Worm (Caenorhabditis elegans): Measurements from ENCODE around the gene F40G9.19.

Gene F40G9.19

ce11 chrIII:131627-132026 is 42.0 kb upstream of the F40G9.19 start:
- TF ChIP-seq nfya-1 (tag; optimal IDR thresholded peaks at IDR 0.05) = peak; percentile 34
- no peak for TF ChIP-seq sdc-2 (tag; optimal IDR thresholded peaks at IDR 0.05)
- TF ChIP-seq gmeb-2 (tag; optimal IDR thresholded peaks at IDR 0.05) = no peak
- TF ChIP-seq odd-2 (tag; optimal IDR thresholded peaks at IDR 0.05) = no peak
- TF ChIP-seq lin-11 (tag; optimal IDR thresholded peaks at IDR 0.05) = no peak
- peak; percentile 41 for TF ChIP-seq ceh-31 (tag; optimal IDR thresholded peaks at IDR 0.05)
- TF ChIP-seq ceh-2 (tag; optimal IDR thresholded peaks at IDR 0.05) = no peak
- no peak for TF ChIP-seq pqm-1 (tag; optimal IDR thresholded peaks at IDR 0.05)
- no peak for TF ChIP-seq hlh-6 (tag; optimal IDR thresholded peaks at IDR 0.05)
- TF ChIP-seq T23F11.4 (GFP tag; optimal IDR thresholded peaks at IDR 0.05) = no peak
- no peak for TF ChIP-seq mec-3 (tag; optimal IDR thresholded peaks at IDR 0.05; ENCODE audit: borderline replicate concordance)
- no peak for TF ChIP-seq ceh-45 (GFP tag; IDR thresholded peaks at IDR 0.05)
- TF ChIP-seq eyg-1 (tag; optimal IDR thresholded peaks at IDR 0.05) = no peak
- peak; percentile 91 for TF ChIP-seq unc-42 (tag; optimal IDR thresholded peaks at IDR 0.05)
- TF ChIP-seq hlh-30 (tag; optimal IDR thresholded peaks at IDR 0.05; ENCODE audit: insufficient read depth) = no peak
- TF ChIP-seq npax-4 (tag; optimal IDR thresholded peaks at IDR 0.05) = no peak
- no peak for TF ChIP-seq fkh-6 (tag; optimal IDR thresholded peaks at IDR 0.05)
- peak; percentile 4 for TF ChIP-seq lim-6 (tag; optimal IDR thresholded peaks at IDR 0.05)
- TF ChIP-seq ahr-1 (tag; optimal IDR thresholded peaks at IDR 0.05) = no peak
- no peak for TF ChIP-seq ceh-18 (tag; optimal IDR thresholded peaks at IDR 0.05)
- TF ChIP-seq sox-4 (tag; optimal IDR thresholded peaks at IDR 0.05) = no peak
- TF ChIP-seq ref-2 (tag; optimal IDR thresholded peaks at IDR 0.05) = no peak
- TF ChIP-seq ceh-19 (GFP tag; optimal IDR thresholded peaks at IDR 0.05) = no peak
- no peak for TF ChIP-seq pha-4 (tag; optimal IDR thresholded peaks at IDR 0.05)
- no peak for TF ChIP-seq ceh-6 (GFP tag; optimal IDR thresholded peaks at IDR 0.05)
- TF ChIP-seq elt-4 (tag; optimal IDR thresholded peaks at IDR 0.05) = no peak
- TF ChIP-seq ceh-34 (tag; optimal IDR thresholded peaks at IDR 0.05) = peak; percentile 53
- TF ChIP-seq ceh-9 (tag; optimal IDR thresholded peaks at IDR 0.05) = no peak
- TF ChIP-seq C08G9.2 (tag; optimal IDR thresholded peaks at IDR 0.05) = no peak
- no peak for TF ChIP-seq K02D7.2 (tag; optimal IDR thresholded peaks at IDR 0.05)
- TF ChIP-seq hlh-8 (tag; optimal IDR thresholded peaks at IDR 0.05) = no peak
- no peak for TF ChIP-seq pax-1 (tag; optimal IDR thresholded peaks at IDR 0.05)
- no peak for TF ChIP-seq K09A11.1 (tag; optimal IDR thresholded peaks at IDR 0.05; ENCODE audit: insufficient read depth)
- TF ChIP-seq pag-3 (tag; optimal IDR thresholded peaks at IDR 0.05; ENCODE audit: borderline replicate concordance) = no peak
- TF ChIP-seq unc-55 (GFP tag; optimal IDR thresholded peaks at IDR 0.05) = no peak
- TF ChIP-seq ceh-14 (tag; optimal IDR thresholded peaks at IDR 0.05) = peak; percentile 43
- no peak for TF ChIP-seq pat-9 (tag; optimal IDR thresholded peaks at IDR 0.05)
- no peak for TF ChIP-seq dve-1 (tag; optimal IDR thresholded peaks at IDR 0.05)
- TF ChIP-seq C38D4.7 (GFP tag; optimal IDR thresholded peaks at IDR 0.05) = no peak

DNA sequence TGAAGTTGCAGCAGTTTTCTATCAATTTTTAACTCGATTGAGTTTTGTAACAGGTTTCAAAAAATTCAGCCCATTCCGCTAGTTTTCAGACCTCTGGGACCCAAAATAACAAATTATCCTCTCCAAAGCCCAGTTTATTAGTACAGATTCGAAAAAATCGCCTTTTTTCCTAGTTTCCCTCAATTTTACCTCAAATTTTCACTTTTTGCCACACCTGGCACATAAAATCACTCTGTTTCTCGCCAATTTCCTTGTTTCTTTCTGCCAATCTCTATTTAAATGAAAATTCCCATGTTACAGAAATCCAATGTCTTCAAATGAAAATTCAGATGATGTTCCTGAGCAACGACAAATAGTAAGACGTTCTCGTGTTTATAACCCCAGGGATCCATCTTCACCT is 41.5 kb upstream of the F40G9.19 start, which contains the start of gene pals-22:
TSS of gene pals-22 (plus strand) at position 301 of the 400 bp plus-strand sequence.
- TF ChIP-seq lin-11 (tag; optimal IDR thresholded peaks at IDR 0.05) (no peak), K02D7.2 (tag; optimal IDR thresholded peaks at IDR 0.05) (no peak), odd-2 (tag; optimal IDR thresholded peaks at IDR 0.05) (no peak), fkh-10 (GFP tag; optimal IDR thresholded peaks at IDR 0.05) (no peak), ttx-3 (tag; optimal IDR thresholded peaks at IDR 0.05) (no peak), ceh-19 (GFP tag; optimal IDR thresholded peaks at IDR 0.05) (no peak), npax-4 (tag; optimal IDR thresholded peaks at IDR 0.05) (no peak), sdc-2 (tag; optimal IDR thresholded peaks at IDR 0.05) (no peak), fkh-6 (tag; optimal IDR thresholded peaks at IDR 0.05) (no peak), hlh-13 (GFP tag; optimal IDR thresholded peaks at IDR 0.05) (no peak), ama-1 (optimal IDR thresholded peaks at IDR 0.05) (no peak), ceh-30 (tag; optimal IDR thresholded peaks at IDR 0.05) (no peak)
